Worm (Caenorhabditis elegans) whole organism, midembryonic: Measurements from ENCODE around the gene enu-3.1.

Experiments
- T22C8.4 ChIP-seq: fragments of 200-800 bp; sonication (Bioruptor generic); IDR thresholded peaks from 2 replicates; pipeline ENCODE4 v1.3.6; 2022; ENCODE audit warnings: missing genetic modification characterization, missing compliant biosample characterization
- cog-1 ChIP-seq: sonication (generic microtip); optimal IDR thresholded peaks from 2 replicates; lab custom pipeline; 2016; ENCODE audit warnings: missing genetic modification characterization, missing compliant biosample characterization
- flt-1 ChIP-seq: fragments of 200-800 bp; sonication (Bioruptor generic); IDR thresholded peaks from 2 replicates; pipeline ENCODE4 v1.3.6; 2022; ENCODE audit warnings: missing genetic modification characterization, missing compliant biosample characterization
- tab-1 ChIP-seq: fragments of 200-800 bp; sonication (Bioruptor generic); IDR thresholded peaks from 2 replicates; pipeline ENCODE4 v1.3.6; 2022; ENCODE audit warnings: missing genetic modification characterization, missing compliant biosample characterization
- ztf-29 ChIP-seq: fragments of 200-800 bp; sonication (Bioruptor generic); IDR thresholded peaks from 2 replicates; pipeline ENCODE4 v1.3.6; 2022; ENCODE audit warnings: missing genetic modification reagents, missing genetic modification characterization, missing compliant biosample characterization

- TF ChIP-seq tab-1 (GFP tag; lab: Robert Waterston, UW) (no peak), flt-1 (GFP tag; lab: Robert Waterston, UW) (no peak), T22C8.4 (no peak), cog-1 (tag; lab: Kevin White, UChicago) (no peak), ztf-29 (no peak)
These were observed 40.1 kb upstream of the enu-3.1 start, which contains the start of gene M03C11.1 for ce11 chrIII:10395990-10396389.
